Fruit fly (Drosophila melanogaster) whole organism, adult: Measurements from ENCODE around the gene Pxd.

ENCODE experiments used
- CG11617 ChIP-seq: fragments of 200-800 bp; sonication (Bioruptor generic); optimal IDR thresholded peaks from 2 replicates; lab custom pipeline; 2017; ENCODE audit warnings: mild to moderate bottlenecking, missing biosample characterization, missing genetic modification reagents, missing genetic modification characterization
- CG1620 ChIP-seq: fragments of 200-800 bp; sonication (Bioruptor generic); optimal IDR thresholded peaks from 2 replicates; lab custom pipeline; 2016; ENCODE audit warnings: missing biosample characterization, missing genetic modification characterization
- CG33017 ChIP-seq: fragments of 200-800 bp; sonication (Bioruptor generic); optimal IDR thresholded peaks from 2 replicates; lab custom pipeline; 2018; ENCODE audit warnings: missing biosample characterization, mild to moderate bottlenecking, missing genetic modification characterization, moderate library complexity
- Crg-1 ChIP-seq: fragments of 200-800 bp; sonication (Bioruptor generic); optimal IDR thresholded peaks from 2 replicates; lab custom pipeline; 2016; ENCODE audit warnings: missing biosample characterization, missing genetic modification characterization
- bab1 ChIP-seq: fragments of 200-800 bp; sonication (Bioruptor generic); optimal IDR thresholded peaks from 3 replicates; lab custom pipeline; 2019; ENCODE audit warnings: missing biosample characterization, mild to moderate bottlenecking, missing genetic modification characterization, moderate library complexity
- cic ChIP-seq: fragments of 200-800 bp; sonication (Bioruptor generic); optimal IDR thresholded peaks from 2 replicates; lab custom pipeline; 2017; ENCODE audit warnings: missing biosample characterization, mild to moderate bottlenecking, missing genetic modification characterization, moderate library complexity
- toe ChIP-seq: fragments of 200-800 bp; sonication (Bioruptor generic); optimal IDR thresholded peaks from 2 replicates; lab custom pipeline; 2016; ENCODE audit warnings: missing biosample characterization, missing genetic modification characterization

- no peak for TF ChIP-seq CG11617 (GFP tag; lab: Kevin White, UChicago)
- TF ChIP-seq toe (GFP tag; lab: Kevin White, UChicago), result no peak
- TF ChIP-seq CG33017, result no peak
- no peak for TF ChIP-seq CG1620
- no peak for TF ChIP-seq bab1 (GFP tag; lab: Kevin White, UChicago)
- no peak for TF ChIP-seq cic
- no peak for TF ChIP-seq Crg-1
These were observed 28.8 kb upstream of the Pxd start for dm6 chr3R:16985547-16985946.
